Worm (Caenorhabditis elegans): Measurements from ENCODE around the gene C56C10.6.

DNA sequence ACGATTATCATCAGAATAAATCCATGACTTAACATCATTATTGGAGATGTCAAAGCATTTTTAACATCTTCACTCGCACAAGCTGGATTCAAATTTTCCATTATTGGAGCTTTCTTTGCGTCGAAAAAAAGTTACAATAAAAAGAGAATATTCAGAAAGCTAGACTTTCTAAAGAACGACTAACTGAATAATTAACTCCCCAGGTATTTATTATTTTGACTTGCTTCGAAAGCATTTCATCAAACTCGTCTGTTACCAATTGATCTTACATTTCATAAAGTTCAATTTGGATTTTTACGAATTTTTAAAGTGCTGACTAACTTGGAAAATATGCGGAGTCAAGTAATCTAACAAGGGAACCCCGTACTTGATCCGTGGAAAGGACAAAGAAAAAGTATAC lies 5.5 kb downstream of the C56C10.6 start, which contains the start of gene sra-29:
- TF ChIP-seq him-1 (tag; optimal IDR thresholded peaks at IDR 0.05): no peak
- TF ChIP-seq W03F9.2 (tag; optimal IDR thresholded peaks at IDR 0.05): no peak
- no peak for TF ChIP-seq dao-5 (tag; optimal IDR thresholded peaks at IDR 0.05)
